Worm (Caenorhabditis elegans) whole organism, young adult: Measurements from ENCODE around the gene dnj-1.

Experiments used
- B0019.2 ChIP-seq: fragments of 200-800 bp; sonication (Bioruptor generic); conservative IDR thresholded peaks from 2 replicates; pipeline ENCODE4 v1.3.6; 2022; ENCODE audit warnings: missing genetic modification reagents, missing genetic modification characterization, missing compliant biosample characterization
- B0261.1 ChIP-seq: sonication (generic microtip); optimal IDR thresholded peaks from 2 replicates; lab custom pipeline; 2016; ENCODE audit warnings: mild to moderate bottlenecking, missing genetic modification characterization, moderate library complexity, missing compliant biosample characterization
- F22D6.2 ChIP-seq: sonication (generic microtip); optimal IDR thresholded peaks from 2 replicates; lab custom pipeline; 2016; ENCODE audit warnings: mild to moderate bottlenecking, missing genetic modification characterization, missing compliant biosample characterization
- F33H1.4 ChIP-seq: fragments of 200-800 bp; sonication (Bioruptor generic); IDR thresholded peaks from 2 replicates; pipeline ENCODE4 v1.3.6; 2022; ENCODE audit warnings: missing genetic modification reagents, missing genetic modification characterization, missing compliant biosample characterization
- F37B4.10 ChIP-seq: fragments of 200-800 bp; sonication (Bioruptor generic); IDR thresholded peaks from 2 replicates; pipeline ENCODE4 v1.3.6; 2022; ENCODE audit warnings: missing genetic modification characterization, missing compliant biosample characterization
- F39B2.1 ChIP-seq: fragments of 200-800 bp; sonication (Bioruptor generic); IDR thresholded peaks from 2 replicates; pipeline ENCODE4 v1.3.6; 2022; ENCODE audit warnings: missing genetic modification reagents, missing genetic modification characterization, missing compliant biosample characterization
- T26A5.8 ChIP-seq: sonication (generic microtip); optimal IDR thresholded peaks from 2 replicates; lab custom pipeline; 2016; ENCODE audit warnings: missing genetic modification characterization, missing compliant biosample characterization
- Y53G8AR.9 ChIP-seq: fragments of 200-800 bp; sonication (Bioruptor generic); conservative IDR thresholded peaks from 2 replicates; pipeline ENCODE4 v1.3.6; 2022; ENCODE audit warnings: missing genetic modification reagents, missing genetic modification characterization, missing compliant biosample characterization
- Y95B8A.8 ChIP-seq: fragments of 200-800 bp; sonication (Bioruptor generic); IDR thresholded peaks from 2 replicates; pipeline ENCODE4 v1.3.6; 2022; ENCODE audit warnings: missing genetic modification reagents, missing genetic modification characterization, missing compliant biosample characterization
- ama-1 ChIP-seq, 3 experiments: fragments of 150-350 bp in 1 of 3; sonication (generic microtip) in 2 of 3; optimal IDR thresholded peaks; 2 replicates each; lab custom pipeline; 2014 to 2018; ENCODE audit warnings: missing biosample characterization in 2 of 3, missing genetic modification characterization in 2 of 3, missing genetic modification reagents in 2 of 3
- aptf-2 ChIP-seq: fragments of 200-800 bp; sonication (Bioruptor generic); conservative IDR thresholded peaks from 2 replicates; pipeline ENCODE4 v1.3.6; 2022; ENCODE audit warnings: missing genetic modification reagents, missing genetic modification characterization, missing compliant biosample characterization
- attf-5 ChIP-seq: fragments of 200-800 bp; sonication (Bioruptor generic); optimal IDR thresholded peaks from 2 replicates; lab custom pipeline; 2018; ENCODE audit warnings: mild to moderate bottlenecking, missing genetic modification characterization, missing compliant biosample characterization
- attf-6 ChIP-seq: fragments of 200-800 bp; sonication (Bioruptor generic); IDR thresholded peaks from 2 replicates; pipeline ENCODE4 v1.3.6; 2022; ENCODE audit warnings: missing genetic modification reagents, missing genetic modification characterization, missing compliant biosample characterization
- bed-2 ChIP-seq: fragments of 200-800 bp; sonication (Bioruptor generic); IDR thresholded peaks from 2 replicates; pipeline ENCODE4 v1.3.6; 2022; ENCODE audit warnings: missing genetic modification reagents, missing genetic modification characterization, missing compliant biosample characterization
- ccch-3 ChIP-seq: fragments of 200-800 bp; sonication (Bioruptor generic); optimal IDR thresholded peaks from 2 replicates; lab custom pipeline; 2018; ENCODE audit warnings: mild to moderate bottlenecking, missing genetic modification characterization, missing compliant biosample characterization
- cebp-1 ChIP-seq, 2 experiments: fragments of 200-800 bp in 1 of 2; sonication (Bioruptor generic) in 1 of 2; sonication (generic microtip) in 1 of 2; IDR thresholded peaks in 1 of 2; optimal IDR thresholded peaks in 1 of 2; 2 replicates each; pipeline versions ENCODE4 v1.3.6 to Lab custom; 2017 to 2022; ENCODE audit warnings: missing compliant biosample characterization in 2 of 2, missing genetic modification characterization in 2 of 2, mild to moderate bottlenecking in 1 of 2, missing genetic modification reagents in 1 of 2, moderate library complexity in 1 of 2
- chd-7 ChIP-seq: sonication (generic microtip); optimal IDR thresholded peaks from 2 replicates; lab custom pipeline; 2016; ENCODE audit warnings: mild to moderate bottlenecking, missing genetic modification characterization, moderate library complexity, missing compliant biosample characterization
- dpff-1 ChIP-seq: sonication (generic microtip); optimal IDR thresholded peaks from 2 replicates; lab custom pipeline; 2017; ENCODE audit warnings: mild to moderate bottlenecking, missing genetic modification characterization, missing compliant biosample characterization
- egl-18 ChIP-seq: fragments of 200-800 bp; sonication (Bioruptor generic); IDR thresholded peaks from 2 replicates; pipeline ENCODE4 v1.3.6; 2022; ENCODE audit warnings: missing genetic modification reagents, missing genetic modification characterization, missing compliant biosample characterization
- egl-44 ChIP-seq: fragments of 200-800 bp; sonication (Bioruptor generic); IDR thresholded peaks from 2 replicates; pipeline ENCODE4 v1.3.6; 2022; ENCODE audit warnings: missing genetic modification reagents, missing genetic modification characterization, missing compliant biosample characterization
- ets-4 ChIP-seq: fragments of 200-800 bp; sonication (Bioruptor generic); optimal IDR thresholded peaks from 2 replicates; lab custom pipeline; 2018; ENCODE audit warnings: mild to moderate bottlenecking, missing genetic modification characterization, missing compliant biosample characterization
- hmg-1.2 ChIP-seq: fragments of 200-800 bp; sonication (Bioruptor generic); IDR thresholded peaks from 2 replicates; pipeline ENCODE4 v1.3.6; 2022; ENCODE audit warnings: missing genetic modification reagents, missing genetic modification characterization, missing compliant biosample characterization
- hmg-20 ChIP-seq: fragments of 200-800 bp; sonication (Bioruptor generic); IDR thresholded peaks from 2 replicates; pipeline ENCODE4 v1.3.6; 2022; ENCODE audit warnings: missing genetic modification reagents, missing genetic modification characterization, missing compliant biosample characterization
- hsf-1 ChIP-seq: fragments of 200-800 bp; sonication (Bioruptor generic); IDR thresholded peaks from 2 replicates; pipeline ENCODE4 v1.3.6; 2022; ENCODE audit warnings: missing genetic modification reagents, missing genetic modification characterization, missing compliant biosample characterization
- let-607 ChIP-seq, 2 experiments: fragments of 200-800 bp in 1 of 2; sonication (Bioruptor generic) in 1 of 2; sonication (generic microtip) in 1 of 2; optimal IDR thresholded peaks; 2 replicates each; lab custom pipeline; 2016 to 2018; ENCODE audit warnings: mild to moderate bottlenecking in 2 of 2, missing compliant biosample characterization in 2 of 2, missing genetic modification characterization in 2 of 2, moderate library complexity in 2 of 2, missing genotype in 1 of 2
- lir-1 ChIP-seq: fragments of 200-800 bp; sonication (Bioruptor generic); conservative IDR thresholded peaks from 2 replicates; pipeline ENCODE4 v1.3.6; 2022; ENCODE audit warnings: missing genetic modification reagents, missing genetic modification characterization, missing compliant biosample characterization
- madf-6 ChIP-seq: fragments of 200-800 bp; sonication (Bioruptor generic); IDR thresholded peaks from 2 replicates; pipeline ENCODE4 v1.3.6; 2022; ENCODE audit warnings: missing genetic modification reagents, missing genetic modification characterization, missing compliant biosample characterization
- nhr-120 ChIP-seq: fragments of 200-800 bp; sonication (Bioruptor generic); IDR thresholded peaks from 2 replicates; pipeline ENCODE4 v1.3.6; 2022; ENCODE audit warnings: missing genetic modification characterization, missing compliant biosample characterization
- nhr-179 ChIP-seq: sonication (generic microtip); optimal IDR thresholded peaks from 2 replicates; lab custom pipeline; 2016; ENCODE audit warnings: mild to moderate bottlenecking, missing genetic modification characterization, missing compliant biosample characterization
- rcor-1 ChIP-seq: fragments of 200-800 bp; sonication (Bioruptor generic); IDR thresholded peaks from 2 replicates; pipeline ENCODE4 v1.3.6; 2022; ENCODE audit warnings: missing genetic modification reagents, missing genetic modification characterization, missing compliant biosample characterization
- rec-8 ChIP-seq, 2 experiments: sonication (generic microtip); optimal IDR thresholded peaks; 2 replicates each; lab custom pipeline; 2016; ENCODE audit warnings: mild to moderate bottlenecking in 2 of 2, missing genetic modification characterization in 2 of 2, missing genetic modification reagents in 2 of 2, missing genotype in 2 of 2, missing biosample characterization in 1 of 2, missing compliant biosample characterization in 1 of 2, moderate library complexity in 1 of 2
- rpc-1 ChIP-seq, 2 experiments: fragments of 150-350 bp in 1 of 2; sonication (generic microtip) in 1 of 2; optimal IDR thresholded peaks; 2 replicates each; lab custom pipeline; 2014 to 2018; ENCODE audit warnings: missing biosample characterization in 1 of 2, missing genetic modification characterization in 1 of 2, missing genetic modification reagents in 1 of 2, missing genotype in 1 of 2
- sptf-2 ChIP-seq: fragments of 200-800 bp; sonication (Bioruptor generic); optimal IDR thresholded peaks from 2 replicates; lab custom pipeline; 2018; ENCODE audit warnings: mild to moderate bottlenecking, missing genetic modification characterization, missing compliant biosample characterization
- tbp1 ChIP-seq: fragments of 200-800 bp; sonication (Bioruptor generic); optimal IDR thresholded peaks from 2 replicates; lab custom pipeline; 2018; ENCODE audit warnings: mild to moderate bottlenecking, missing genetic modification characterization, missing compliant biosample characterization
- unc-62 ChIP-seq: fragments of 150-350 bp; optimal IDR thresholded peaks from 2 replicates; lab custom pipeline; 2014; ENCODE audit warnings: missing biosample characterization, missing genetic modification reagents, missing genetic modification characterization
- xnd-1 ChIP-seq: sonication (generic microtip); optimal IDR thresholded peaks from 2 replicates; lab custom pipeline; 2016; ENCODE audit warnings: missing genotype, missing genetic modification reagents, missing genetic modification characterization, missing compliant biosample characterization
- ztf-18 ChIP-seq: sonication (generic microtip); optimal IDR thresholded peaks from 2 replicates; lab custom pipeline; 2016; ENCODE audit warnings: missing genotype, mild to moderate bottlenecking, missing genetic modification characterization, missing compliant biosample characterization
- ztf-22 ChIP-seq: fragments of 200-800 bp; sonication (Bioruptor generic); optimal IDR thresholded peaks from 2 replicates; lab custom pipeline; 2018; ENCODE audit warnings: mild to moderate bottlenecking, missing genetic modification characterization, moderate library complexity, missing compliant biosample characterization
- ztf-25 ChIP-seq: fragments of 200-800 bp; sonication (Bioruptor generic); IDR thresholded peaks from 2 replicates; pipeline ENCODE4 v1.3.6; 2022; ENCODE audit warnings: missing genetic modification reagents, missing genetic modification characterization, missing compliant biosample characterization
- ztf-28 ChIP-seq: fragments of 200-800 bp; sonication (Bioruptor generic); IDR thresholded peaks from 2 replicates; pipeline ENCODE4 v1.3.6; 2022; ENCODE audit warnings: missing genetic modification reagents, missing genetic modification characterization, missing compliant biosample characterization
- ztf-3 ChIP-seq: fragments of 200-800 bp; sonication (Bioruptor generic); optimal IDR thresholded peaks from 2 replicates; lab custom pipeline; 2018; ENCODE audit warnings: mild to moderate bottlenecking, missing genetic modification characterization, missing compliant biosample characterization
- ztf-6 ChIP-seq: fragments of 200-800 bp; sonication (Bioruptor generic); IDR thresholded peaks from 2 replicates; pipeline ENCODE4 v1.3.6; 2022; ENCODE audit warnings: missing genetic modification reagents, missing genetic modification characterization, missing compliant biosample characterization

The dnj-1 gene

DNA sequence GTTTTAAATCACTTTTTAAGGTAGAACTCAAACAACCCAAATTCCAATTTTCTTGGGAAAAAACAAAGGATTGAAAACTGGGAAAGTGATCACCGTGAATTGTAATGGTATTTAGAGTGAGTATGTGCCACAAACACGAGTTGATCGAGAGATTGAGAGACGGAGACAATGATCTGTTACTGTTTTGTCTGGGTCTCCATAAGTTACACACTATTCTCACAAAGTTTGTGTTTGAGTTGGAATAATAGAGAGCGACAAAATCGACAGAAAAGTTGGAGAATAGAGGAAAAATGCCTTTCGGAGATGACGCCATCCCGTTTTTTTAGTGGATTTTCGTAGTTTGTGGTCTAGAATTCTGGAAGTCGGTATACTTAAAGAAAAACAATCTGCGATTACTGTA, 27.6 kb upstream of the dnj-1 start, which contains the start of gene nhr-7:
nhr-7 (minus strand) TSS at position 101 of the 400 bp plus-strand sequence.
- TF ChIP-seq attf-6 (GFP tag; lab: Robert Waterston, UW) (no peak), lir-1 (GFP tag; lab: Robert Waterston, UW) (no peak)
- TF ChIP-seq, all 124 proteins: peak for 0

- no peak for TF ChIP-seq aptf-2 (GFP tag; lab: Robert Waterston, UW)
- no peak for TF ChIP-seq hmg-1.2 (GFP tag; lab: Robert Waterston, UW)
- TF ChIP-seq attf-6 (GFP tag; lab: Robert Waterston, UW) = no peak
- no peak for TF ChIP-seq rcor-1 (GFP tag; lab: Robert Waterston, UW)
- TF ChIP-seq let-607 (tag; optimal IDR thresholded peaks at IDR 0.05; lab: Kevin White, UChicago) = no peak
- no peak for TF ChIP-seq dpff-1 (tag; lab: Kevin White, UChicago)
- no peak for TF ChIP-seq Y53G8AR.9 (GFP tag; lab: Robert Waterston, UW)
- TF ChIP-seq F22D6.2 (tag; lab: Kevin White, UChicago) = no peak
- TF ChIP-seq rec-8 (tag; optimal IDR thresholded peaks at IDR 0.05; lab: Kevin White, UChicago) = no peak
- no peak for TF ChIP-seq F33H1.4 (GFP tag; lab: Robert Waterston, UW)
- TF ChIP-seq ztf-3 = no peak
- TF ChIP-seq egl-18 (GFP tag; lab: Robert Waterston, UW) = no peak
- TF ChIP-seq T26A5.8 (tag; lab: Kevin White, UChicago) = no peak
- TF ChIP-seq nhr-179 (tag; lab: Kevin White, UChicago) = no peak
- no peak for TF ChIP-seq attf-5 (GFP tag; lab: Kevin White, UChicago)
- TF ChIP-seq, all 124 proteins: peak for 0
Observed at ce11 chrIV:11273151-11273550, 25.7 kb upstream of the dnj-1 start, which contains the start of gene gtl-2. Gene gtl-2, plus strand, starts transcription at chrIV:11273451.

- no peak for TF ChIP-seq ztf-6 (GFP tag; lab: Robert Waterston, UW)
- TF ChIP-seq rcor-1 (GFP tag; lab: Robert Waterston, UW) = no peak
- TF ChIP-seq F33H1.4 (GFP tag; lab: Robert Waterston, UW) = no peak
- no peak for TF ChIP-seq ztf-18 (tag; lab: Kevin White, UChicago)
- no peak for TF ChIP-seq xnd-1
- no peak for TF ChIP-seq nhr-120 (GFP tag; lab: Robert Waterston, UW)
- TF ChIP-seq hmg-1.2 (GFP tag; lab: Robert Waterston, UW) = no peak
- no peak for TF ChIP-seq madf-6 (GFP tag; lab: Robert Waterston, UW)
- TF ChIP-seq attf-5 (GFP tag; lab: Kevin White, UChicago) = no peak
- TF ChIP-seq egl-44 (GFP tag; lab: Robert Waterston, UW) = no peak
- no peak for TF ChIP-seq tbp1
- no peak for TF ChIP-seq ztf-28
- no peak for TF ChIP-seq ama-1 (optimal IDR thresholded peaks at IDR 0.05; lab: Kevin White, UChicago)
- TF ChIP-seq ama-1 (GFP tag; optimal IDR thresholded peaks at IDR 0.05; lab: Kevin White, UChicago) = no peak
- TF ChIP-seq F39B2.1 = no peak
- no peak for TF ChIP-seq B0019.2 (GFP tag; lab: Robert Waterston, UW)
- TF ChIP-seq F22D6.2 (tag; lab: Kevin White, UChicago) = no peak
- no peak for TF ChIP-seq sptf-2 (GFP tag; lab: Kevin White, UChicago)
- no peak for TF ChIP-seq F37B4.10 (GFP tag; lab: Robert Waterston, UW)
- TF ChIP-seq ets-4 = no peak
Observed at ce11 chrIV:11276026-11276425, 22.8 kb upstream of the dnj-1 start.

DNA sequence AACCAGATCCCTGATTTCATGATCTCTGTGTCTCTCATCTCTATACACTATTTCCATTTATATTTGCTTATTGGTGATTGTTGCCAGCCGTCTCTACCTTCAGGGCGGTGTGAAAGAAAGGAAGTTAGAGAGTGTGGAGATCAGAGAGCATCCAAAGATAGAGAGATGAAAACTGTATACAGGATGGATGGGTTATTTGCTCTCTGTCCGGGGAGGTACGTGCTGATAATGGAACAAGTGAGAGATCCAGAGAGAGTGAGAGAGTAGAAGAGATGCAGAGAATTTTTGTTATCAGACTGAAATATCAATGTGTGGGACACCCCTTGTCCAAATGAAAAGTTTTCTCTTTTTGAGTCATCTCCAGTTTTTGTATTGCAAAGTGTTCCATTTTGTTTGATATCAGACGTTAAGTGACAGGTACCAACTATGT, 14.7 kb upstream of the dnj-1 start:
- TF ChIP-seq hmg-1.2 (GFP tag; lab: Robert Waterston, UW) = peak; percentile 50
- no peak for TF ChIP-seq hmg-20 (GFP tag; lab: Robert Waterston, UW)
- TF ChIP-seq ccch-3 (GFP tag; lab: Kevin White, UChicago) = no peak
- no peak for TF ChIP-seq Y95B8A.8 (GFP tag; lab: Robert Waterston, UW)
- TF ChIP-seq ets-4 = peak; percentile 52
- no peak for TF ChIP-seq bed-2 (GFP tag; lab: Robert Waterston, UW)
- no peak for TF ChIP-seq ztf-25 (GFP tag; lab: Robert Waterston, UW)
- TF ChIP-seq cebp-1 (GFP tag; IDR thresholded peaks at IDR 0.05; lab: Robert Waterston, UW) = 0 out of 2 replicates have a peak, but pooled peaks have one; percentile 27
- TF ChIP-seq cebp-1 (tag; optimal IDR thresholded peaks at IDR 0.05; lab: Kevin White, UChicago) = no peak
- no peak for TF ChIP-seq hsf-1
- TF ChIP-seq chd-7 (tag; lab: Kevin White, UChicago) = no peak
- no peak for TF ChIP-seq rpc-1 (optimal IDR thresholded peaks at IDR 0.05; lab: Kevin White, UChicago)
- TF ChIP-seq rpc-1 (tag; optimal IDR thresholded peaks at IDR 0.05; lab: Kevin White, UChicago) = no peak
- peak; percentile 52 for TF ChIP-seq unc-62 (GFP tag; lab: Kevin White, UChicago)
- peak; percentile 62 for TF ChIP-seq ztf-22
- no peak for TF ChIP-seq B0261.1 (tag; lab: Kevin White, UChicago)
- 0 out of 2 replicates have a peak, but pooled peaks have one; percentile 20 for TF ChIP-seq egl-44 (GFP tag; lab: Robert Waterston, UW)
